Worm (Caenorhabditis elegans) whole organism, young adult: ENCODE results near the gene srb-3.
A peak's percentile ranks its signal among the peaks of the same experiment; 100 is the strongest.

ENCODE experiments used
- B0261.1 ChIP-seq: sonication (generic microtip); optimal IDR thresholded peaks from 2 replicates; lab custom pipeline; 2016; ENCODE audit warnings: mild to moderate bottlenecking, missing genetic modification characterization, moderate library complexity, missing compliant biosample characterization
- B0336.3 ChIP-seq: fragments of 200-800 bp; sonication (Bioruptor generic); IDR thresholded peaks from 2 replicates; pipeline ENCODE4 v1.3.6; 2022; ENCODE audit warnings: missing genetic modification characterization, missing compliant biosample characterization
- C17E4.6 ChIP-seq: fragments of 200-800 bp; sonication (Bioruptor generic); IDR thresholded peaks from 2 replicates; pipeline ENCODE4 v1.3.6; 2022; ENCODE audit warnings: missing genetic modification reagents, missing genetic modification characterization, missing compliant biosample characterization
- F10E7.11 ChIP-seq: sonication (generic microtip); optimal IDR thresholded peaks from 2 replicates; lab custom pipeline; 2017; ENCODE audit warnings: mild to moderate bottlenecking, missing genetic modification characterization, moderate library complexity, missing compliant biosample characterization
- F33H1.4 ChIP-seq: fragments of 200-800 bp; sonication (Bioruptor generic); IDR thresholded peaks from 2 replicates; pipeline ENCODE4 v1.3.6; 2022; ENCODE audit warnings: missing genetic modification reagents, missing genetic modification characterization, missing compliant biosample characterization
- F39B2.1 ChIP-seq: fragments of 200-800 bp; sonication (Bioruptor generic); IDR thresholded peaks from 2 replicates; pipeline ENCODE4 v1.3.6; 2022; ENCODE audit warnings: missing genetic modification reagents, missing genetic modification characterization, missing compliant biosample characterization
- T26A5.8 ChIP-seq: sonication (generic microtip); optimal IDR thresholded peaks from 2 replicates; lab custom pipeline; 2016; ENCODE audit warnings: missing genetic modification characterization, missing compliant biosample characterization
- Y53G8AR.9 ChIP-seq: fragments of 200-800 bp; sonication (Bioruptor generic); conservative IDR thresholded peaks from 2 replicates; pipeline ENCODE4 v1.3.6; 2022; ENCODE audit warnings: missing genetic modification reagents, missing genetic modification characterization, missing compliant biosample characterization
- Y56A3A.18 ChIP-seq: fragments of 200-800 bp; sonication (Bioruptor generic); IDR thresholded peaks from 2 replicates; pipeline ENCODE4 v1.3.6; 2022; ENCODE audit warnings: missing genetic modification reagents, missing genetic modification characterization, missing compliant biosample characterization
- Y95B8A.8 ChIP-seq: fragments of 200-800 bp; sonication (Bioruptor generic); IDR thresholded peaks from 2 replicates; pipeline ENCODE4 v1.3.6; 2022; ENCODE audit warnings: missing genetic modification reagents, missing genetic modification characterization, missing compliant biosample characterization
- akir-1 ChIP-seq: fragments of 200-800 bp; sonication (Bioruptor generic); optimal IDR thresholded peaks from 2 replicates; lab custom pipeline; 2018; ENCODE audit warnings: mild to moderate bottlenecking, missing genetic modification characterization, moderate library complexity, missing compliant biosample characterization
- cebp-1 ChIP-seq, 2 experiments: fragments of 200-800 bp in 1 of 2; sonication (Bioruptor generic) in 1 of 2; sonication (generic microtip) in 1 of 2; IDR thresholded peaks in 1 of 2; optimal IDR thresholded peaks in 1 of 2; 2 replicates each; pipeline versions ENCODE4 v1.3.6 to Lab custom; 2017 to 2022; ENCODE audit warnings: missing compliant biosample characterization in 2 of 2, missing genetic modification characterization in 2 of 2, mild to moderate bottlenecking in 1 of 2, missing genetic modification reagents in 1 of 2, moderate library complexity in 1 of 2
- ceh-100 ChIP-seq: fragments of 200-800 bp; sonication (Bioruptor generic); IDR thresholded peaks from 2 replicates; pipeline ENCODE4 v1.3.6; 2022; ENCODE audit warnings: missing genetic modification reagents, missing genetic modification characterization, missing compliant biosample characterization
- ceh-27 ChIP-seq: fragments of 200-800 bp; sonication (Bioruptor generic); optimal IDR thresholded peaks from 2 replicates; lab custom pipeline; 2018; ENCODE audit warnings: mild to moderate bottlenecking, missing genetic modification characterization, moderate library complexity, missing compliant biosample characterization
- ceh-40 ChIP-seq: fragments of 200-800 bp; sonication (Bioruptor generic); IDR thresholded peaks from 2 replicates; pipeline ENCODE4 v1.3.6; 2022; ENCODE audit warnings: missing genetic modification characterization, missing compliant biosample characterization
- ceh-58 ChIP-seq: fragments of 200-800 bp; sonication (Bioruptor generic); IDR thresholded peaks from 2 replicates; pipeline ENCODE4 v1.3.6; 2022; ENCODE audit warnings: missing genetic modification characterization, missing compliant biosample characterization
- ekl-4 ChIP-seq: fragments of 200-800 bp; sonication (Bioruptor generic); IDR thresholded peaks from 2 replicates; pipeline ENCODE4 v1.3.6; 2022; ENCODE audit warnings: missing genetic modification reagents, missing genetic modification characterization, missing compliant biosample characterization
- hlh-26 ChIP-seq: fragments of 200-800 bp; sonication (Bioruptor generic); conservative IDR thresholded peaks from 2 replicates; pipeline ENCODE4 v1.3.6; 2022; ENCODE audit warnings: missing genetic modification reagents, missing genetic modification characterization, missing compliant biosample characterization
- hrde-1 ChIP-seq: sonication (generic microtip); optimal IDR thresholded peaks from 2 replicates; lab custom pipeline; 2016; ENCODE audit warnings: missing genetic modification characterization, mild to moderate bottlenecking, missing compliant biosample characterization, moderate library complexity, missing genotype, missing genetic modification reagents, borderline replicate concordance
- hsf-1 ChIP-seq: fragments of 200-800 bp; sonication (Bioruptor generic); IDR thresholded peaks from 2 replicates; pipeline ENCODE4 v1.3.6; 2022; ENCODE audit warnings: missing genetic modification reagents, missing genetic modification characterization, missing compliant biosample characterization
- let-607 ChIP-seq, 2 experiments: fragments of 200-800 bp in 1 of 2; sonication (Bioruptor generic) in 1 of 2; sonication (generic microtip) in 1 of 2; optimal IDR thresholded peaks; 2 replicates each; lab custom pipeline; 2016 to 2018; ENCODE audit warnings: mild to moderate bottlenecking in 2 of 2, missing compliant biosample characterization in 2 of 2, missing genetic modification characterization in 2 of 2, moderate library complexity in 2 of 2, missing genotype in 1 of 2
- lin-26 ChIP-seq: fragments of 200-800 bp; sonication (Bioruptor generic); IDR thresholded peaks from 2 replicates; pipeline ENCODE4 v1.3.6; 2022; ENCODE audit warnings: missing genetic modification reagents, missing genetic modification characterization, missing compliant biosample characterization
- lir-1 ChIP-seq: fragments of 200-800 bp; sonication (Bioruptor generic); conservative IDR thresholded peaks from 2 replicates; pipeline ENCODE4 v1.3.6; 2022; ENCODE audit warnings: missing genetic modification reagents, missing genetic modification characterization, missing compliant biosample characterization
- lsl-1 ChIP-seq: fragments of 200-800 bp; sonication (Bioruptor generic); optimal IDR thresholded peaks from 2 replicates; lab custom pipeline; 2018; ENCODE audit warnings: mild to moderate bottlenecking, missing genetic modification characterization, moderate library complexity, missing compliant biosample characterization
- mcd-1 ChIP-seq: fragments of 200-800 bp; sonication (Bioruptor generic); IDR thresholded peaks from 2 replicates; pipeline ENCODE4 v1.3.6; 2022; ENCODE audit warnings: missing genetic modification reagents, missing genetic modification characterization, missing compliant biosample characterization
- nfya-1 ChIP-seq: sonication (generic microtip); optimal IDR thresholded peaks from 2 replicates; lab custom pipeline; 2017; ENCODE audit warnings: antibody characterized with exemption, missing compliant biosample characterization, missing genetic modification characterization, borderline replicate concordance; ENCODE audit not compliant: insufficient read depth
- nfyb-1 ChIP-seq: fragments of 200-800 bp; sonication (Bioruptor generic); IDR thresholded peaks from 2 replicates; pipeline ENCODE4 v1.3.6; 2022; ENCODE audit warnings: missing genetic modification reagents, missing genetic modification characterization, missing compliant biosample characterization
- nhr-80 ChIP-seq: sonication (generic microtip); optimal IDR thresholded peaks from 2 replicates; lab custom pipeline; 2016; ENCODE audit warnings: missing genetic modification characterization, missing compliant biosample characterization
- pbrm-1 ChIP-seq: fragments of 200-800 bp; sonication (Bioruptor generic); IDR thresholded peaks from 2 replicates; pipeline ENCODE4 v1.3.6; 2022; ENCODE audit warnings: missing genetic modification reagents, missing genetic modification characterization, missing compliant biosample characterization
- pha-4 ChIP-seq: fragments of 150-350 bp; sonication (generic microtip); optimal IDR thresholded peaks from 2 replicates; lab custom pipeline; 2014; ENCODE audit warnings: missing biosample characterization, missing genetic modification reagents, missing genetic modification characterization
- repo-1 ChIP-seq: sonication (generic microtip); optimal IDR thresholded peaks from 2 replicates; lab custom pipeline; 2017; ENCODE audit warnings: mild to moderate bottlenecking, missing genetic modification characterization, missing compliant biosample characterization
- sdz-38 ChIP-seq: sonication (generic microtip); optimal IDR thresholded peaks from 2 replicates; lab custom pipeline; 2016; ENCODE audit warnings: missing genotype, missing genetic modification characterization, missing compliant biosample characterization
- snpc-4 ChIP-seq, 5 experiments: fragments of 150-350 bp in 1 of 5; sonication (generic microtip) in 4 of 5; optimal IDR thresholded peaks; 2 replicates each; lab custom pipeline; 2014 to 2018; ENCODE audit warnings: missing genetic modification characterization in 5 of 5, missing biosample characterization in 3 of 5, antibody characterized with exemption in 2 of 5, mild to moderate bottlenecking in 2 of 5, missing compliant biosample characterization in 2 of 5, missing genotype in 2 of 5, moderate library complexity in 2 of 5, missing genetic modification reagents in 1 of 5
- sptf-2 ChIP-seq: fragments of 200-800 bp; sonication (Bioruptor generic); optimal IDR thresholded peaks from 2 replicates; lab custom pipeline; 2018; ENCODE audit warnings: mild to moderate bottlenecking, missing genetic modification characterization, missing compliant biosample characterization
- zfh-2 ChIP-seq: fragments of 200-800 bp; sonication (Bioruptor generic); conservative IDR thresholded peaks from 2 replicates; pipeline ENCODE4 v1.3.6; 2022; ENCODE audit warnings: missing genetic modification reagents, missing genetic modification characterization, missing compliant biosample characterization
- zim-3 ChIP-seq: sonication (generic microtip); optimal IDR thresholded peaks from 2 replicates; lab custom pipeline; 2017; ENCODE audit warnings: mild to moderate bottlenecking, missing genetic modification characterization, moderate library complexity, missing compliant biosample characterization
- ztf-18 ChIP-seq: sonication (generic microtip); optimal IDR thresholded peaks from 2 replicates; lab custom pipeline; 2016; ENCODE audit warnings: missing genotype, mild to moderate bottlenecking, missing genetic modification characterization, missing compliant biosample characterization
- ztf-22 ChIP-seq: fragments of 200-800 bp; sonication (Bioruptor generic); optimal IDR thresholded peaks from 2 replicates; lab custom pipeline; 2018; ENCODE audit warnings: mild to moderate bottlenecking, missing genetic modification characterization, moderate library complexity, missing compliant biosample characterization
- ztf-25 ChIP-seq: fragments of 200-800 bp; sonication (Bioruptor generic); IDR thresholded peaks from 2 replicates; pipeline ENCODE4 v1.3.6; 2022; ENCODE audit warnings: missing genetic modification reagents, missing genetic modification characterization, missing compliant biosample characterization
- ztf-26 ChIP-seq: sonication (generic microtip); optimal IDR thresholded peaks from 2 replicates; lab custom pipeline; 2017; ENCODE audit warnings: missing genetic modification characterization, missing compliant biosample characterization

The srb-3 gene

DNA sequence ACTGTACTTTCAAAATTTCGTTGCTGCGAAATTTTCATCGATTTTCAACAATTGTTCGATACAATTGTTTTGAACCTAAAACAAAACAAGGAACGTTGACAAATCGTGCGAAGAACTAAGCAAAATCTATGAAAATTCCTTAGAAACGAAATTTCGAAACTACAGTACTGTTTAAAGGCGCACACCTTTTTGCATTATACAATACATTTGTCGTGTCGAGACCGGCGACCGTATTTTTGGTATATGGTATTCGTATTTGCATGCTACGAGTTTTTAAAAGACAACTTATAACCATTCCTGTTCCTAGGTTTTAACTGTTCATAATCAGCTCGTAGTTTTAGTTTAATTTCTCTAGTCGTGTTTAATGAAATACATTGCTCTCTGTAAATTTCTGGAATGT is 12.0 kb upstream of the srb-3 start:
- TF ChIP-seq repo-1 (tag; lab: Kevin White, UChicago) (peak; percentile 80), F39B2.1 (GFP tag; lab: Robert Waterston, UW) (no peak), B0336.3 (GFP tag; lab: Robert Waterston, UW) (peak; percentile 44; the same call in 1 of the 2 replicates), C17E4.6 (0 out of 2 replicates have a peak, but pooled peaks have one; percentile 31), ztf-26 (tag; lab: Kevin White, UChicago) (no peak), nfyb-1 (no peak), ceh-100 (GFP tag; lab: Robert Waterston, UW) (0 out of 2 replicates have a peak, but pooled peaks have one; percentile 18), sptf-2 (GFP tag; lab: Kevin White, UChicago) (no peak), ztf-25 (GFP tag; lab: Robert Waterston, UW) (no peak), ztf-18 (tag; lab: Kevin White, UChicago) (no peak), akir-1 (GFP tag; lab: Kevin White, UChicago) (no peak), ekl-4 (GFP tag; lab: Robert Waterston, UW) (peak; percentile 38; the same call in 1 of the 2 replicates), Y53G8AR.9 (GFP tag; lab: Robert Waterston, UW) (no peak; the same call in 1 of the 2 replicates), cebp-1 (GFP tag; IDR thresholded peaks at IDR 0.05; lab: Robert Waterston, UW) (no peak), cebp-1 (tag; optimal IDR thresholded peaks at IDR 0.05; lab: Kevin White, UChicago) (peak; percentile 18), nhr-80 (no peak), let-607 (tag; optimal IDR thresholded peaks at IDR 0.05; lab: Kevin White, UChicago) (peak in 1 of 2 experiments; percentile 7), zim-3 (tag; lab: Kevin White, UChicago) (no peak), pbrm-1 (GFP tag; lab: Robert Waterston, UW) (0 out of 2 replicates have a peak, but pooled peaks have one; percentile 20), Y56A3A.18 (GFP tag; lab: Robert Waterston, UW) (peak; percentile 79; the same call in 1 of the 2 replicates)

DNA sequence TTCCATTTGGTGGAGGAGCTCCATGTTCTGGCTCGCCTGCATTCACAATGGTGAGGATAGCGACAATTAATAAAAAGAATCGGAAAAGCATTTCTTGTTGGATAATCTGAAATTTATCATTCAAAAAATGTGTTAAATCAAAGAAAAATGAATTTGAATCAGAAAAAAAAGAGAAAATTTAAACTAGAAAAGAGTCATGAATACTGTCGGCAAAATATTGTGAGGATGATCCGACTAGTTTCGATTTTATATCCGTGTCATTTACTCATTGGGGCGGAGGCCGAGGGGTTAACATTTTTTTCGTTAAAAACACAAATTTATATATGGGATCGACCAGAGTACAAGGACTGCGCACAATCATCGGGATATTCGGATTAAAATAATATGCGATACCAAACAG is 11.3 kb upstream of the srb-3 start, which contains the start of gene C27D6.12:
Gene C27D6.12 (minus strand): TSS at position 101 of the 400 bp plus-strand sequence.
- TF ChIP-seq Y53G8AR.9 (GFP tag; lab: Robert Waterston, UW) (no peak), Y95B8A.8 (GFP tag; lab: Robert Waterston, UW) (no peak), hsf-1 (GFP tag; lab: Robert Waterston, UW) (no peak), ceh-58 (no peak), mcd-1 (GFP tag; lab: Robert Waterston, UW) (no peak), lin-26 (GFP tag; lab: Robert Waterston, UW) (no peak), ztf-22 (GFP tag; lab: Kevin White, UChicago) (no peak), lir-1 (GFP tag; lab: Robert Waterston, UW) (no peak), T26A5.8 (tag; lab: Kevin White, UChicago) (no peak), snpc-4 (GFP tag; optimal IDR thresholded peaks at IDR 0.05; lab: Kevin White, UChicago) (no peak), snpc-4 (tag; optimal IDR thresholded peaks at IDR 0.05; lab: Kevin White, UChicago) (no peak), nfya-1 (tag; lab: Kevin White, UChicago) (no peak), B0261.1 (no peak), hlh-26 (GFP tag; lab: Robert Waterston, UW) (no peak), F10E7.11 (tag; lab: Kevin White, UChicago) (no peak)

DNA sequence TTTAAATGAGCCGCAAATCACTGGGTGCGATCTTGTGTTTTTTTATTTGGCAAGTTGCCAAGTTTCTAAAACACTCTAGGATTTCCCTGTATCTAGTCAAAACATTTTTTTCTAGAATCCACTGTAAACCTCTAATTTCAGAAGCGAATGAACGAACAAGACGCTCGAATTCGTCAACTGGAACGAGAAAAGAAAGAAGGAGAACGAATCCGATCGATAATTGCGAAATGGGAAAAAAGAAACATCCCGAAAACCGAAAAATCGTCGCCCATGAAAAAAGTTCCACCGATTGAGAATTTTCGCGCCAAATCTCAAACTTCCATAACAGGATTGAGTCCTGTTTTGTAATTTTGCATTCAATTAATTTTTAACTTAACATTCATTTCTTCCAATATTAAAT is 10.3 kb upstream of the srb-3 start:
- TF ChIP-seq sdz-38 (tag; lab: Kevin White, UChicago) (no peak), ceh-27 (GFP tag; lab: Kevin White, UChicago) (no peak), snpc-4 (GFP tag; optimal IDR thresholded peaks at IDR 0.05; lab: Kevin White, UChicago) (no peak), snpc-4 (tag; optimal IDR thresholded peaks at IDR 0.05; lab: Kevin White, UChicago) (no peak), Y95B8A.8 (GFP tag; lab: Robert Waterston, UW) (no peak), pha-4 (no peak), hrde-1 (tag; lab: Kevin White, UChicago) (no peak), zfh-2 (GFP tag; lab: Robert Waterston, UW) (no peak), F33H1.4 (GFP tag; lab: Robert Waterston, UW) (no peak), lsl-1 (GFP tag; lab: Kevin White, UChicago) (no peak), ceh-40 (GFP tag; lab: Robert Waterston, UW) (no peak)
- TF ChIP-seq, all 124 proteins: peak for 0
